Worm (Caenorhabditis elegans) whole organism, L3 larva: ENCODE measurements around the gene R07B1.11.

Experiments
- ama-1 ChIP-seq: fragments of 150-350 bp; optimal IDR thresholded peaks from 2 replicates; lab custom pipeline; 2018
- snpc-4 ChIP-seq: fragments of 150-350 bp; optimal IDR thresholded peaks from 2 replicates; lab custom pipeline; 2014; ENCODE audit warnings: missing biosample characterization, missing genetic modification characterization

- TF ChIP-seq snpc-4 (tag; lab: Kevin White, UChicago) (no peak), ama-1 (no peak)
Measured at ce11 chrX:9822606-9823264, 34.0 kb upstream of the R07B1.11 start.
